Worm (Caenorhabditis elegans) whole organism, L4/young adult: ENCODE data around the gene pqn-37.

ENCODE experiments used
- W03F9.2 ChIP-seq: fragments of 150-350 bp; optimal IDR thresholded peaks from 2 replicates; lab custom pipeline; 2014; ENCODE audit warnings: missing biosample characterization, missing genetic modification characterization
- dao-5 ChIP-seq: sonication (generic microtip); optimal IDR thresholded peaks from 2 replicates; lab custom pipeline; 2016; ENCODE audit warnings: missing genotype, missing genetic modification characterization, moderate library complexity, missing compliant biosample characterization
- him-1 ChIP-seq: sonication (generic microtip); optimal IDR thresholded peaks from 2 replicates; lab custom pipeline; 2016; ENCODE audit warnings: missing genotype, missing genetic modification reagents, missing genetic modification characterization, missing compliant biosample characterization

pqn-37 gene

DNA sequence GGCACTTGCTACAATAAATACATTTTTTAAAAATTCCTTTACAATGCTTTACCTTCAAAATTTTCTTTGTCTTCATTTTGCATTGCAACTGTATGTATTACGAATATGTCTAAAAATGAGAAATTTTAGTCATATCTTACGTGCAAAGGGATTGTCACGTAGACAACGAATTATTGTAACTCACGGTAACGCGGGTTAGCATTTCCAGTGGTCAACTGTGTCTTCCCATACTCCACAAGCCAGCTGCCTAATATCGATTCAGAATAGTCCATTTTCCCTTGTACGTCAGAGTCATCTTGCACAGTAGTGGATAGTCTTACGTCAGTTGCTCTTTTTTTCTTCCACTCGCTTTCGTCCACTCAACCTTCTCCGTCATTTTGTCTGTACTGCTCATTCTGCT, 12.3 kb upstream of the pqn-37 start, which contains the start of gene fbxb-71:
Gene fbxb-71 (plus strand): TSS at position 301 of the 400 bp plus-strand sequence.
- no peak for TF ChIP-seq W03F9.2
- no peak for TF ChIP-seq dao-5
- TF ChIP-seq him-1 (tag; lab: Kevin White, UChicago), result no peak

DNA sequence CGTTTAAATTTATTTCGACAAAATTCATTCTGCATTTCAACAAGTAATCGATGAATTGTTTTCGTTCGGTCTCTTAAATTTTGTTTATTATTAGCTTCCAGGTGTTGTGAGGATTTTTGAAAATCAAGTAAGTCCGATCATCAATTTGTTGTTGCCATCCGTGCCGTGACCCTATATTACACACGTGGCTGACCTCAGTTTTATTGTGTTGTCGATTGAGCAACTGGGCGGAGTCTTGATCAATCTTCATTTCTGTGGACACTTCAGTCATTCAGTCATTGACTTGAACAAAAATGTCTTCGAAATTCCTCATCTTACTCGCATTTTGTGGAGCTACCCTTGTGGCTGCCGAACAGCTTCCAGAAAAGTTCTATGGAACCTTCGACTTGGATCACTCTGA, 10.2 kb upstream of the pqn-37 start, which contains the start of gene lbp-2:
Gene lbp-2 (plus strand): TSS at position 102 of the 400 bp plus-strand sequence.
- TF ChIP-seq him-1 (tag; lab: Kevin White, UChicago) (no peak), dao-5 (no peak), W03F9.2 (no peak)

DNA sequence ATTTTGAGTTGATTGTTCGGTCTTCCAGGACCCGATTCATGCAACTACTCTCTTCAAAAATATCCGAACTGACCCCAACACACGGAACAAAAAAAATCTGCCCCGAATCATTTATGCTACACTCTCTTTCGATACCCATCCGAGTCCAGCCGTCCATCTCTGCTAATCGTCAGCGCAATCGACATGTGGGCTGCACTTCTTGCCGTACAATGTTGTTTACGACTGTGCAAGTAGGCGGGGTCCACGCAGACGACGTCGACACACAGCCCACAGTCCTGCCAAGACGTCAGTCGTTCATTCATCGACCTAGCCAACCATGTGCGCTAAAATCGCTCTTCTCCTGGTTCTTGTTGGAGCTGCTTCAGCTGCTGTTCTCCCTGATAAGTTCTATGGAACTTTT, 8.5 kb upstream of the pqn-37 start, which contains the start of gene lbp-1:
Gene lbp-1 (plus strand): TSS at position 301 of the 400 bp plus-strand sequence.
- no peak for TF ChIP-seq W03F9.2
- no peak for TF ChIP-seq dao-5
- no peak for TF ChIP-seq him-1 (tag; lab: Kevin White, UChicago)

DNA sequence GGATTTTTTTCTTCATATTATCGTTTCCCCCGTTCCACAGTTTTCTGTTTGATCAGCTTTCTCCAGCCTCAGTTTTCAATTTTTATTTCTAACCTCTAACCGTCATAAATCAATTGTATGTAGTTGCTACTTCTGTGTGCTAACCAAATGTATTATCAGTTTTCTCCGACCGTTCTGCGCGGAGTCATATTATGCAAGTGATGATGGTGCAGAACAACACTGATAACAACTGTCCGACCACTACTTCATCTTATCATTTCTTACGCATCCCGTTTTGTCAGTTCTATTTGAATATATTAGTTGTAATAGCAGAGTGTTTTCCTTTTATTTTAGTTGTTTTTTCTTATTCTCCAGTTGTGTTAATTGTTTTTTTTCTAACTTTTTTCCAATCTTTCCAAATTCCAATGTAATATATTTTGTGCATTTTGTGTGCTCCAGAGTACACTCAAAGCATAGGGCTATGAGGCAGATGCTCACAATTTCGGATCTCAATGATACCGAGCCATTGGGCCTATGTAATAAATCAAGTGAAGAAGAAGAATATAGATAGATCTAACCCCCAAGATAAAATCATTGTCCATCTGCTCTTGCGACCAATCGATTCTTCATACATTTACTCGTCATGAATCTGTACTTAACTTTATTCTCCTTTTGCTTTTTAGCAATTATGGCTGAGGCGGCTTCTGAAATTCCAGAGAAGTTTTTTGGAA, 6.6 kb upstream of the pqn-37 start, which contains the start of gene lbp-3:
Gene lbp-3 (plus strand): TSS at position 589 of the 710 bp plus-strand sequence.
- TF ChIP-seq W03F9.2 (no peak), him-1 (tag; lab: Kevin White, UChicago) (no peak), dao-5 (no peak)

DNA sequence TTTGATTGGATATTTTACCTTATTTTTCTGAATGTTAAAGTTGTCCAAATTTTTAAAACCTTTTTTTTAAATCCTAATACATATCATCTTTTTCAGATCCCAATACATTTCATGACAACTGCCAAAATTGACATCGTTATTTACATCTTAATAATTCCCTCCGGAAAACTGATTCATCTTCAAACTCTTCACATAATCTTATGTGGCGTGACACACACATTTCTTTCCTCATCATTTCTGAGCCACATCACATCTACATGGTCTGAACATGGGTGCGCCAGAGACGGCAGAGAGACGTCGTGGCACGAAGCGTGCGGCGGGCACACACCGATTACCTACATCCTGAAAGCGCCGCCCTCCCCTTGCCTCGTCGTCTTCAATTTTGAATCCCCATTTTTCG, 2.2 kb upstream of the pqn-37 start, which contains the start of gene tba-9:
Gene tba-9 (plus strand): TSS at position 301 of the 400 bp plus-strand sequence.
- no peak for TF ChIP-seq dao-5

DNA sequence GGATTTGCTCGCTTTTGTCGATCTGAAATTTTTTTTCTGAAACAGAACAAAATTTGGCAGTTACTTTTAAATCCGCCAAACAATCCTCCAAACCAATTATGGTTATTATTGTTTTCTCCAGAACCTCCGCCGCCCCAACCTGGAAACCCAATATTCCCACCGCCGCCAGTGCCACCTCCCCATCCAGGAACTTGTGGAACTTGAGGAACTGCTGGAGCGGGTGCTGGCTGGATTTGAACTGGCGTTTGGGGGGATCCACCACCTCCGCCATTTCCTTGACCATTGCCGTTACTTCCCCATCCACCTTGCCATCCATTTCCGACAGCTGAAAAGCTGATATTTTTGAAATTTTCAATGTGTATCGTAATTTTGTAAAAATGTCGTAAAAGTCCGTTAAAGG, 2.6 kb downstream of the pqn-37 start:
- TF ChIP-seq W03F9.2 (no peak), him-1 (tag; lab: Kevin White, UChicago) (no peak), dao-5 (no peak)

DNA sequence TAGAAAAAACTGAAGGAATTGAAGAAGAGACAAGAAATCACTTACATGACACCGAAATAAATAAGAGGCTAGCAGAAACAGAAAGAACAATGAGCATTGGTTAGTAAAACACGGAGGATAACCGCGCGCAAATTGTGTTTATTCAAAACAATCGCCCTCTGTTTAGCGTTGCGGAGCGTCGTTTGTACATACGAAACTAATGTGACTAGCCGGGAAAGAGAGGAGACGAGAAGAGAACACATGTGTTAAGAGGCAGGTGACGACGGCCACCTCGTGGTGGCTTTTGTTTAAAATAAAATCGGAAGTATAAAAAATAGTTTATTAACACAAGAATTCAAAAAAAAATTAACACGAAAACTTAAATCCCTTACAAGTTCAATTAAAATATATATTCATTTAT, 4.5 kb downstream of the pqn-37 start, which contains the start of gene F40F4.7:
Gene F40F4.7 (minus strand): TSS at position 122 of the 400 bp plus-strand sequence.
- TF ChIP-seq dao-5, result no peak
- TF ChIP-seq W03F9.2, result no peak

DNA sequence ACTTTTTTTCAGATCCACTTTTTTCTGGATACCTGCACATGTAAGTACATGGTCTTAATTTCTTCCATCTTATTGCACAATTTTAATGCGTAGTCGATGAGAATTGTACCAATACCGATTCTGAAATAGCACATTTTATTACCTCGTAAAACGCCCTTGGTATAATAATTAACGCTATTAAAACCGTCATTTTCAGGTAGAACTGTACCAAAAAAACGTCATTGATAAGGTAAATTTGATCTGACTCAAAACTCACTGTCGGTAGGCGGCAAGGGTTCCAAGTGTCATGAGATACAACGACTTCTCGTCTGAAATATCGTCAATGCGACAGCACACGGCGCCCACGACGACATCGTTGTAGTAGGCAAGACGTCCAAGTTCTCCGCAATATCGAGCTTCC, 5.9 kb downstream of the pqn-37 start:
- TF ChIP-seq dao-5 (no peak), him-1 (tag; lab: Kevin White, UChicago) (no peak), W03F9.2 (no peak)

DNA sequence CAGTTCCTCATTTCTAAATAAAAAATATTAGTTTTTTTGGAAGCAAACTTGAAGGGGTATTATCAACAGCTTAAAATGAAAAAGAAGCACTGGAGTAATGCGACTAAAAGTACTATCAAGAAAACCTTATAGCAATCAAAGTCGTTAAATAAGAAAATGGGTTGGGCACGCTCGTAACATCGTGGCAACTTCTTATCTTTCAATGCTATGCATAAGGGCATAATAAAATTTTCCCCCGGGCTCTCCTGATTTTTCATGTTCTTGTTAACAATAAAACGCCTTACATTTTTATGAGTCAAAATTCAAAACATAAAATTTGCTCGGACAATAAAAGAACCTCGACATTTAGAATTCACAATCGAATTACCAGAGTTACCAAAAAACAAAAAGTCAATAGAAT, 6.7 kb downstream of the pqn-37 start, which contains the start of gene irg-7:
Gene irg-7 (minus strand): TSS at position 23 of the 400 bp plus-strand sequence.
- no peak for TF ChIP-seq dao-5
- TF ChIP-seq him-1 (tag; lab: Kevin White, UChicago), result no peak
- no peak for TF ChIP-seq W03F9.2

DNA sequence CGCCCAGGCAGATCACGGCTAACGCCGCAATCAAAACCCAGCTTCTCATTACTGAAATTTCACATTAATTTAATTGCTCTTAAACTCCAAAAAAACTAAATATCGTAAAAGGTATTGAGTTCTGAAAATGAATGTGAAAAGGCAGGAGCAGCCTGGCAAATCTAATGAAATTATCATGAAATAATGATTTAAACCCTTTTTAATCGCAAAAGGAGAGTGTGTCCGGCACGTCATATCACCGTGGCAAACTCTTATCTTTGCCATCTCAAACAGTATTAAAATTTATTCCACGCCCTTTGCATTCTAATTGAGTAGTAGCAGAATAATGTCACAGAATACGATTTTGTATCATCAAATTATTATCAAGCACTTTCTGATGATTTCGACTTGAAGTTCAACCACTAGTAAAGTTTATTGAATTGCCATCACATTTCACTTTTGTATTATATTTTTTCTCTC, 14.9 kb downstream of the pqn-37 start, which contains the start of gene F28B4.3:
Gene F28B4.3 (minus strand): TSS at position 51 of the 459 bp plus-strand sequence.
- TF ChIP-seq W03F9.2 (no peak), dao-5 (no peak), him-1 (tag; lab: Kevin White, UChicago) (no peak)

DNA sequence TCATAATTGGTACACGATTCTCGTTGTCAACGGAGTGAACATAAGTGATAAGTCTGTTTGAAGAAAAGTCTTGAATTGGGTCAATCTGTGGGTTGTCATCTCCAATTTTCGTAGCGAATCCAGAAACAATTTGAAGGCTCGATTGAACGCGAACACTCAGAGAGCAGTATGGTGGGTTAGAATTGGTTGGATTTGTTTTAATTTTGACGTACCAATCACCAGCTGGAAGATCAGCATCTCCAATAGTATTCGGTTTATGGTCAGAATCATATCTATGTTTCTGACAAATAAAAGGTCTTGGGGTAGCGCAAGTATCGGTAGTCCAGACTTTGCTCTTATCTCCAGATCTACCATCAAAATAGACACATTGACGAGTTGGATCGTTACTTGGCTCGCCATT, 19.8 kb downstream of the pqn-37 start:
- TF ChIP-seq W03F9.2 (no peak), him-1 (tag; lab: Kevin White, UChicago) (no peak), dao-5 (no peak)

DNA sequence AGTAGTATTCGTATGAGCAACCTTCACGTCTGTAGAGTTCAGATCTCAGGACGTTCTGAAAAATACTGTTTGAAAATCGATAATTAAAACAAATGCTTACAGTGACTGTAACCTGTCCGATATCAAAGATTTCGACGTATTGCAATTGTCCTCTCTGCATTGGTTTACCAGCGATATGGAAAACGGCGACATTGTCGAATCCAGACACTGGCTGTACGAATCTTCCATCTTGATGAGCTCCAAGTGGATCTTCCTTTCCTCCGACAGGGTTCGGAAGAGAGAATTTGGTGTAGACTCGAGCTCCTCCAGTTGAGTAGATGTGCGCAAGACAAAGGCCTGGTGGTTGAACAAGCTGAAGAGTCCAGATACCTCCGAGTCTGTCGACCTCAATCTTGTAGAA, 21.6 kb downstream of the pqn-37 start:
- TF ChIP-seq dao-5, result no peak
- TF ChIP-seq W03F9.2, result no peak
- no peak for TF ChIP-seq him-1 (tag; lab: Kevin White, UChicago)

DNA sequence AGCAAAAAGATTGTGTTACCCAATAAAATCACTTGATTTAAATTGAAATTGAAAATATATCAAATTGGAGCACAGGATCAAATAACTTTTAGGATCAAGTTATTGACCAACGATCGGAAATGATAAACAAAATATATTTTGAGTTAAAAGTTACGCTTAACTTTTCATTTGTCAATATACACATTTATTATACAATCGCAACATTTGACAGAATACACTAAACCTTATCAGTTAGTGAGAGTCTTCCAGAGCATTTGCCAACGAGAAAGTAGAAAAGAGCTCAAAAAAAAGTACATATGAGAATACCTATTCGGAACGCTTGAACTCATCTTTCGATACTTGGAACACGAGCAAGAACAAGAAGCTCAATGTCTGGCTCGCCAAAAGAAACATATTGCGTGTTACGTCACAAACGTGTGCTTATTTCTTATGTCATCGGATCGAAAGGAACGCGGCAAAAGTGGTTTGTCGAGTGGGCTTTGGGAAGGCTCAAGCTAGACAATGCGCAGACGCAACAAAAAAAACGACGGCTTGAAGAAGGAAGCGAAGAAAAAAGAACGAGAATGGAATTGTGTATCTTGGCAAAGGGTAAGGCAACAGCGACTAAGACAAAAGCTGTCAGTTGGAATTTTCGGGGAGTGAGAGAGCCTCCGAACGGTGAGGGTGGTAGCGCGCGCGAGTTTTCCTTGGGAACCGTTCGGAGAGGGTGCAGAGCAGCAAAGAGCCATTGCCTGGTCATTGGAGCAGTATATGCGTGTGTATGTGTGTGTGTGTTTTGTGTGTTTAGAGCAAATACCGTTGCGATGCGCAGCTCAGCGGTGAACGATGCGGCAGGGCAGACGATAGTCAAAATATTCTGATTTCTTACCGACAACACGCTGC, 23.7 kb downstream of the pqn-37 start:
- TF ChIP-seq dao-5 (no peak), him-1 (tag; lab: Kevin White, UChicago) (no peak), W03F9.2 (no peak)

DNA sequence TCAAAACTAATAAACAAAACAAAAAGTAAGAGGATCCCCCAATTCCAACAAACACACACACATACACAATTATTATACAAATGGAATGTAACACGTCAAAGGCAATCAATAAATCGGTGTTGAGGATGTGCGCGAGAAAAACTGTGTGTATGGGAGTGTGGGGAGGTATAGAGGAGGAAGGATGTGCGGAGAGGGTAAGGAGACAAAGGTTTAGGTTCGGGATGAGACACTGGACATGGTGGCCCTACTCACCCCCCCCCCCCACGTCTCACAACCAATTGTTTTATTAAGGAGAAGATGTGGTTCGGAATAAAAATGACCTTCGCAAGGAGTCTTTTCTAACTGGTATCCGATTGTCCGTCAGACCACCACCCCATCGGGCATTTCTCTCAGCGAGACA, 27.2 kb downstream of the pqn-37 start:
- no peak for TF ChIP-seq W03F9.2
- TF ChIP-seq dao-5, result no peak
- TF ChIP-seq him-1 (tag; lab: Kevin White, UChicago), result no peak
